Worm (Caenorhabditis elegans): ENCODE results near the gene sea-2.
A peak's percentile ranks its signal among the peaks of the same experiment; 100 is the strongest.

The sea-2 gene

DNA sequence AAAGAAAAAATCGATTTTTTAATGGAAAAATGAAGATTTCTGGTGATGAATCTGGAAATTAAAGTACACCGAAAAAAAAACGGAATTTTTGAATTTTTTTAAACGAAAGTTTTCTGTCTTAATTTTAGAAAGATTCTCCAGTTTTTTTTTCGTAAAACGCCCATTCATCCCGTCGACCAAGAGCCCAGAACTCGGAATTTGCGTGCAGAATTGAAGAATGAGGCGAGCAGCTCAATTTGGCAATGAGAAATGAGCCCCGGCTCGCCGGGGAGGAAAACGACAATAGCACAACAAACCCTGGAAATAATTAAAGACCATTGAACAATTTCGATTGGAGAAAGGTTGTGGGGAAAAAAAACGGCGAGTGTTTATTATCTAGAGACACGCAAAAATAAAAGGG, 18.4 kb upstream of the sea-2 start:
- TF ChIP-seq ZK337.2 (GFP tag; IDR thresholded peaks at IDR 0.05) (no peak), D1046.2 (GFP tag; IDR thresholded peaks at IDR 0.05) (no peak), daf-19 (GFP tag; conservative IDR thresholded peaks at IDR 0.05) (no peak), F44E2.7 (GFP tag; IDR thresholded peaks at IDR 0.05) (no peak), hlh-11 (tag; optimal IDR thresholded peaks at IDR 0.05) (no peak), attf-4 (tag; optimal IDR thresholded peaks at IDR 0.05) (no peak), unc-130 (GFP tag; optimal IDR thresholded peaks at IDR 0.05) (no peak), egl-43 (GFP tag; IDR thresholded peaks at IDR 0.05) (peak; percentile 61; the same call in 1 of the 2 replicates), lin-39 (tag; optimal IDR thresholded peaks at IDR 0.05) (no peak), ceh-44 (GFP tag; IDR thresholded peaks at IDR 0.05) (no peak), nhr-237 (tag; optimal IDR thresholded peaks at IDR 0.05) (no peak), vab-7 (GFP tag; IDR thresholded peaks at IDR 0.05) (no peak), rbr-2 (tag; optimal IDR thresholded peaks at IDR 0.05) (no peak), unc-62 (GFP tag; optimal IDR thresholded peaks at IDR 0.05 in 1 of 2) (no peak), unc-62 (tag; optimal IDR thresholded peaks at IDR 0.05) (no peak), lin-38 (GFP tag; IDR thresholded peaks at IDR 0.05) (peak; percentile 50; the same call in 1 of the 2 replicates), snpc-4 (tag; optimal IDR thresholded peaks at IDR 0.05) (no peak), set-16 (GFP tag; IDR thresholded peaks at IDR 0.05) (no peak), R02D3.7 (tag; optimal IDR thresholded peaks at IDR 0.05) (no peak), F49E8.2 (tag; optimal IDR thresholded peaks at IDR 0.05; ENCODE audit: borderline replicate concordance) (peak; percentile 15), ceh-20 (GFP tag; IDR thresholded peaks at IDR 0.05) (no peak), madf-5 (GFP tag; IDR thresholded peaks at IDR 0.05) (0 out of 4 replicates have a peak, but pooled peaks of 1 of the 2 experiments have one; percentile 9), arid-1 (GFP tag; conservative IDR thresholded peaks at IDR 0.05) (0 out of 2 replicates have a peak, but pooled peaks have one; percentile 29), mdl-1 (tag; optimal IDR thresholded peaks at IDR 0.05) (no peak), Y48G9A.11 (GFP tag; IDR thresholded peaks at IDR 0.05) (no peak), pha-4 (GFP tag; IDR thresholded peaks at IDR 0.05) (peak; percentile 23; the same call in 1 of the 2 replicates), pha-4 (tag; optimal IDR thresholded peaks at IDR 0.05) (no peak), nhr-102 (tag; optimal IDR thresholded peaks at IDR 0.05) (no peak), saeg-2 (GFP tag; IDR thresholded peaks at IDR 0.05) (no peak), tag-97 (GFP tag; IDR thresholded peaks at IDR 0.05) (no peak), nhr-11 (tag; optimal IDR thresholded peaks at IDR 0.05) (no peak), daf-12 (tag; optimal IDR thresholded peaks at IDR 0.05) (no peak), aha-1 (tag) (no peak)

DNA sequence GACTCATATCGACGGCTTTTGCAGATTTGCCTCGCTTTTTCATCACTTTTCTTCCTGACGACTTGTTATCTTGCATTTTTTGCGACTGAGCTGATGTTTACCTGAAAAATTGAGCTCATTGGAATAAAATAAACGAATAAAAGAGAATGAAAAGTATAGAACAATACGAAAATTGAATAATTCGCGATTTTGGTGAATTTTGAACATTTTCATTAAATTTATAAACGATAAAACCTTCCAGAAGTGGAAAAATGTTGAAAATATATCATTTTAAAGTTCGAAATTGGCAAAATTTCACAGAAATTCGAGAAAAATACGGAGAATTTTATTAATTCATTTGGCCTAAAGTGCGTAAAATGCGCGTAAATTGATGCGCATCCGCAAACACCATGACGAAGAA, 16.5 kb upstream of the sea-2 start, which contains the start of gene Y14H12B.2:
Y14H12B.2 (minus strand) TSS at position 101 of the 400 bp plus-strand sequence.
- TF ChIP-seq daf-16 (GFP tag; optimal IDR thresholded peaks at IDR 0.05) (no peak), daf-16 (tag; optimal IDR thresholded peaks at IDR 0.05) (no peak), dpl-1 (GFP tag; optimal IDR thresholded peaks at IDR 0.05) (no peak), ces-1 (GFP tag; optimal IDR thresholded peaks at IDR 0.05) (no peak), unc-62 (GFP tag; optimal IDR thresholded peaks at IDR 0.05 in 1 of 2) (no peak), unc-62 (tag; optimal IDR thresholded peaks at IDR 0.05) (no peak), lin-29 (GFP tag; IDR thresholded peaks at IDR 0.05) (no peak), hmg-1.1 (GFP tag; IDR thresholded peaks at IDR 0.05) (no peak), unc-130 (GFP tag; optimal IDR thresholded peaks at IDR 0.05) (no peak), sdz-12 (GFP tag; optimal IDR thresholded peaks at IDR 0.05) (no peak), mep-1 (tag; optimal IDR thresholded peaks at IDR 0.05) (no peak), tra-1 (GFP tag; IDR thresholded peaks at IDR 0.05) (no peak), ceh-28 (tag; optimal IDR thresholded peaks at IDR 0.05) (no peak), lin-15B (tag; optimal IDR thresholded peaks at IDR 0.05) (no peak), rbr-2 (tag; optimal IDR thresholded peaks at IDR 0.05) (no peak), F26F4.8 (GFP tag; conservative IDR thresholded peaks at IDR 0.05) (no peak), unc-39 (tag; optimal IDR thresholded peaks at IDR 0.05) (no peak), aly-2 (tag; optimal IDR thresholded peaks at IDR 0.05) (no peak), nhr-6 (tag; optimal IDR thresholded peaks at IDR 0.05) (no peak), nhr-28 (tag; optimal IDR thresholded peaks at IDR 0.05) (no peak), saeg-2 (GFP tag; IDR thresholded peaks at IDR 0.05) (no peak), R02D3.7 (tag; optimal IDR thresholded peaks at IDR 0.05) (no peak)

Measured in whole organism, L4 larva.